Fruit fly (Drosophila melanogaster) whole organism, embryonic: ENCODE measurements around the gene CG45049.

ENCODE experiments used
- B-H1 ChIP-seq: fragments of 200-800 bp; sonication (Bioruptor generic); IDR thresholded peaks from 3 replicates; pipeline ENCODE4 v1.3.6; 2022; ENCODE audit warnings: missing biosample characterization, missing genetic modification characterization
- Bteb2 ChIP-seq: fragments of 200-800 bp; sonication (Bioruptor generic); optimal IDR thresholded peaks from 2 replicates; lab custom pipeline; 2016; ENCODE audit warnings: missing biosample characterization, missing genetic modification characterization
- CG1024 ChIP-seq: fragments of 200-800 bp; sonication (Bioruptor generic); IDR thresholded peaks from 2 replicates; pipeline ENCODE4 v1.3.6; 2022; ENCODE audit warnings: missing biosample characterization, missing genetic modification characterization
- CG12219 ChIP-seq: fragments of 200-800 bp; sonication (Bioruptor generic); optimal IDR thresholded peaks from 3 replicates; lab custom pipeline; 2018; ENCODE audit warnings: missing biosample characterization, mild to moderate bottlenecking, missing genetic modification characterization
- CG13287 ChIP-seq: fragments of 200-800 bp; sonication (Bioruptor generic); IDR thresholded peaks from 2 replicates; pipeline ENCODE4 v1.3.6; 2022; ENCODE audit warnings: missing biosample characterization, missing genetic modification characterization; ENCODE audit not compliant: partially characterized antibody
- CG13296 ChIP-seq: fragments of 200-800 bp; sonication (Bioruptor generic); optimal IDR thresholded peaks from 3 replicates; lab custom pipeline; 2018; ENCODE audit warnings: missing biosample characterization, mild to moderate bottlenecking, missing genetic modification characterization
- CG13775 ChIP-seq: fragments of 200-800 bp; sonication (Bioruptor generic); optimal IDR thresholded peaks from 3 replicates; lab custom pipeline; 2017; ENCODE audit warnings: missing biosample characterization, mild to moderate bottlenecking, missing genetic modification characterization
- CG14441 ChIP-seq: fragments of 200-800 bp; sonication (Bioruptor generic); IDR thresholded peaks from 2 replicates; pipeline ENCODE4 v1.3.6; 2022; ENCODE audit warnings: missing biosample characterization, missing genetic modification characterization
- CG1603 ChIP-seq: fragments of 200-800 bp; sonication (Bioruptor generic); optimal IDR thresholded peaks from 2 replicates; lab custom pipeline; 2019; ENCODE audit warnings: missing biosample characterization, mild to moderate bottlenecking, missing genetic modification characterization, moderate library complexity
- CG16779 ChIP-seq: fragments of 200-800 bp; sonication (Bioruptor generic); IDR thresholded peaks from 2 replicates; pipeline ENCODE4 v1.3.6; 2022; ENCODE audit warnings: missing biosample characterization, missing genetic modification characterization
- CG17385 ChIP-seq: fragments of 200-800 bp; sonication (Bioruptor generic); optimal IDR thresholded peaks from 3 replicates; lab custom pipeline; 2018; ENCODE audit warnings: missing biosample characterization, mild to moderate bottlenecking, missing genetic modification characterization
- CG1792 ChIP-seq: fragments of 200-800 bp; sonication (Bioruptor generic); optimal IDR thresholded peaks from 2 replicates; lab custom pipeline; 2016; ENCODE audit warnings: missing biosample characterization, missing genetic modification characterization
- CG18262 ChIP-seq: fragments of 200-800 bp; optimal IDR thresholded peaks from 3 replicates; lab custom pipeline; 2019; ENCODE audit warnings: missing biosample characterization, mild to moderate bottlenecking, missing genetic modification characterization, moderate library complexity
- CG3995 ChIP-seq: fragments of 200-800 bp; sonication (Bioruptor generic); optimal IDR thresholded peaks from 3 replicates; lab custom pipeline; 2016; ENCODE audit warnings: missing biosample characterization, missing genetic modification characterization
- CG4707 ChIP-seq: fragments of 200-800 bp; sonication (Bioruptor generic); optimal IDR thresholded peaks from 2 replicates; lab custom pipeline; 2018; ENCODE audit warnings: missing biosample characterization, mild to moderate bottlenecking, missing genetic modification characterization, moderate library complexity
- CG4730 ChIP-seq: fragments of 200-800 bp; sonication (Bioruptor generic); IDR thresholded peaks from 2 replicates; pipeline ENCODE4 v1.3.6; 2022; ENCODE audit warnings: missing biosample characterization, missing genetic modification characterization
- CG6272 ChIP-seq: fragments of 200-800 bp; sonication (Bioruptor generic); IDR thresholded peaks from 2 replicates; pipeline ENCODE4 v1.3.6; 2022; ENCODE audit warnings: missing biosample characterization, missing genetic modification characterization
- CG8089 ChIP-seq: fragments of 200-800 bp; sonication (Bioruptor generic); optimal IDR thresholded peaks from 3 replicates; lab custom pipeline; 2016; ENCODE audit warnings: missing biosample characterization, missing genetic modification characterization
- CoRest ChIP-seq: fragments of 200-800 bp; sonication (Bioruptor generic); optimal IDR thresholded peaks from 3 replicates; lab custom pipeline; 2018; ENCODE audit warnings: missing biosample characterization, mild to moderate bottlenecking, missing genetic modification characterization, moderate library complexity
- D19B ChIP-seq: fragments of 200-800 bp; sonication (Bioruptor generic); optimal IDR thresholded peaks from 2 replicates; lab custom pipeline; 2017; ENCODE audit warnings: missing biosample characterization, mild to moderate bottlenecking, missing genetic modification characterization
- Dek ChIP-seq: fragments of 200-800 bp; sonication (Bioruptor generic); optimal IDR thresholded peaks from 3 replicates; lab custom pipeline; 2019; ENCODE audit warnings: missing biosample characterization, mild to moderate bottlenecking, missing genetic modification characterization, moderate library complexity
- Dfd ChIP-seq, 2 experiments: fragments of >200 bp; optimal IDR thresholded peaks; 2 replicates each; lab custom pipeline; 2017; ENCODE audit warnings: missing biosample characterization in 2 of 2, missing genetic modification characterization in 2 of 2
- Ets65A ChIP-seq: fragments of 200-800 bp; sonication (Bioruptor generic); peaks from one replicate; lab custom pipeline; 2016; ENCODE audit warnings: missing biosample characterization, missing genetic modification characterization
- HHEX ChIP-seq: fragments of 200-800 bp; sonication (Bioruptor generic); optimal IDR thresholded peaks from 3 replicates; lab custom pipeline; 2017; ENCODE audit warnings: missing biosample characterization, mild to moderate bottlenecking, missing genetic modification characterization, missing genetic modification reagents
- Hr51 ChIP-seq, 2 experiments: fragments of 200-800 bp; sonication (Bioruptor generic); optimal IDR thresholded peaks; 2 replicates in 1 of 2; 3 replicates in 1 of 2; lab custom pipeline; 2016 to 2018; ENCODE audit warnings: missing biosample characterization in 2 of 2, missing genetic modification characterization in 2 of 2, mild to moderate bottlenecking in 1 of 2, moderate library complexity in 1 of 2
- Hr78 ChIP-seq, 2 experiments: fragments of 200-800 bp in 1 of 2; fragments of >200 bp in 1 of 2; sonication (Bioruptor generic) in 1 of 2; optimal IDR thresholded peaks; 2 replicates each; lab custom pipeline; 2017 to 2019; ENCODE audit warnings: missing biosample characterization in 2 of 2, missing genetic modification characterization in 2 of 2, mild to moderate bottlenecking in 1 of 2, moderate library complexity in 1 of 2
- Lim3 ChIP-seq: fragments of 200-800 bp; sonication (Bioruptor generic); IDR thresholded peaks from 2 replicates; pipeline ENCODE4 v1.3.6; 2022; ENCODE audit warnings: missing biosample characterization, missing genetic modification characterization
- MBD-R2 ChIP-seq: fragments of 200-800 bp; sonication (Bioruptor generic); IDR thresholded peaks from 2 replicates; pipeline ENCODE4 v1.3.6; 2022; ENCODE audit warnings: missing biosample characterization, missing genetic modification characterization
- NC2β ChIP-seq: fragments of 200-800 bp; sonication (Bioruptor generic); optimal IDR thresholded peaks from 2 replicates; lab custom pipeline; 2016; ENCODE audit warnings: missing biosample characterization, missing genetic modification characterization
- Rfx ChIP-seq: fragments of 200-800 bp; sonication (Bioruptor generic); IDR thresholded peaks from 2 replicates; pipeline ENCODE4 v1.3.6; 2022; ENCODE audit warnings: missing biosample characterization, missing genetic modification characterization
- Sox102F ChIP-seq: fragments of 200-800 bp; sonication (Bioruptor generic); optimal IDR thresholded peaks from 2 replicates; lab custom pipeline; 2018; ENCODE audit warnings: missing biosample characterization, mild to moderate bottlenecking, missing genetic modification characterization, moderate library complexity
- al ChIP-seq: fragments of 200-800 bp; sonication (Bioruptor generic); IDR thresholded peaks from 2 replicates; pipeline ENCODE4 v1.3.6; 2022; ENCODE audit warnings: missing biosample characterization, missing genetic modification characterization
- ato ChIP-seq: fragments of 200-800 bp; sonication (Bioruptor generic); IDR thresholded peaks from 2 replicates; pipeline ENCODE4 v1.3.6; 2022; ENCODE audit warnings: missing biosample characterization, missing genetic modification characterization; ENCODE audit not compliant: partially characterized antibody
- bcd ChIP-seq: fragments of 200-800 bp; sonication (Bioruptor generic); optimal IDR thresholded peaks from 2 replicates; lab custom pipeline; 2017; ENCODE audit warnings: missing biosample characterization, mild to moderate bottlenecking, missing genetic modification characterization
- croc ChIP-seq: fragments of 200-800 bp; sonication (Bioruptor generic); conservative IDR thresholded peaks from 3 replicates; pipeline ENCODE4 v1.3.6; 2022; ENCODE audit warnings: missing biosample characterization, missing genetic modification characterization
- crol ChIP-seq: fragments of 200-800 bp; sonication (Bioruptor generic); IDR thresholded peaks from 2 replicates; pipeline ENCODE4 v1.3.6; 2022; ENCODE audit warnings: missing biosample characterization, missing genetic modification characterization
- fru ChIP-seq: fragments of >200 bp; optimal IDR thresholded peaks from 2 replicates; lab custom pipeline; 2017
- gem ChIP-seq: fragments of 200-800 bp; sonication (Bioruptor generic); optimal IDR thresholded peaks from 2 replicates; lab custom pipeline; 2019; ENCODE audit warnings: missing biosample characterization, mild to moderate bottlenecking, missing genetic modification characterization, moderate library complexity
- grau ChIP-seq: fragments of 200-800 bp; optimal IDR thresholded peaks from 3 replicates; lab custom pipeline; 2019; ENCODE audit warnings: missing biosample characterization, mild to moderate bottlenecking, missing genetic modification characterization, moderate library complexity
- gsb-n ChIP-seq: fragments of 200-800 bp; sonication (Bioruptor generic); optimal IDR thresholded peaks from 3 replicates; lab custom pipeline; 2018; ENCODE audit warnings: missing biosample characterization, mild to moderate bottlenecking, missing genetic modification characterization
- insv ChIP-seq, 2 experiments: fragments of 200-800 bp; sonication (Bioruptor generic); optimal IDR thresholded peaks; 3 replicates each; lab custom pipeline; 2016 to 2018; ENCODE audit warnings: missing biosample characterization in 2 of 2, missing genetic modification characterization in 2 of 2
- lola ChIP-seq, 3 experiments: fragments of >200 bp in 2 of 3; fragments of 200-800 bp in 1 of 3; sonication (Bioruptor generic) in 1 of 3; optimal IDR thresholded peaks; 2 replicates each; lab custom pipeline; 2017 to 2019; ENCODE audit warnings: missing biosample characterization in 3 of 3, missing genetic modification characterization in 3 of 3, mild to moderate bottlenecking in 1 of 3, moderate library complexity in 1 of 3
- mld ChIP-seq: fragments of 200-800 bp; sonication (Bioruptor generic); IDR thresholded peaks from 3 replicates; pipeline ENCODE4 v1.3.6; 2022; ENCODE audit warnings: missing biosample characterization, missing genetic modification characterization; ENCODE audit not compliant: partially characterized antibody
- odd ChIP-seq: fragments of 200-800 bp; sonication (Bioruptor generic); optimal IDR thresholded peaks from 2 replicates; lab custom pipeline; 2017; ENCODE audit warnings: missing biosample characterization, mild to moderate bottlenecking, missing genetic modification characterization
- pzg ChIP-seq: fragments of 200-800 bp; sonication (Bioruptor generic); optimal IDR thresholded peaks from 3 replicates; lab custom pipeline; 2018; ENCODE audit warnings: missing biosample characterization, mild to moderate bottlenecking, missing genetic modification characterization, moderate library complexity
- sens-2 ChIP-seq: fragments of 200-800 bp; sonication (Bioruptor generic); IDR thresholded peaks from 2 replicates; pipeline ENCODE4 v1.3.6; 2022; ENCODE audit warnings: missing biosample characterization, missing genetic modification characterization
- sug ChIP-seq: fragments of 200-800 bp; optimal IDR thresholded peaks from 2 replicates; lab custom pipeline; 2019; ENCODE audit warnings: missing biosample characterization, mild to moderate bottlenecking, missing genetic modification characterization, moderate library complexity
- vfl ChIP-seq: fragments of 200-800 bp; sonication (Bioruptor generic); optimal IDR thresholded peaks from 2 replicates; lab custom pipeline; 2016; ENCODE audit warnings: missing biosample characterization, missing genetic modification characterization
- zen2 ChIP-seq: fragments of 200-800 bp; sonication (Bioruptor generic); IDR thresholded peaks from 3 replicates; pipeline ENCODE4 v1.3.6; 2022; ENCODE audit warnings: missing biosample characterization, missing genetic modification characterization; ENCODE audit not compliant: partially characterized antibody

The CG45049 gene

DNA sequence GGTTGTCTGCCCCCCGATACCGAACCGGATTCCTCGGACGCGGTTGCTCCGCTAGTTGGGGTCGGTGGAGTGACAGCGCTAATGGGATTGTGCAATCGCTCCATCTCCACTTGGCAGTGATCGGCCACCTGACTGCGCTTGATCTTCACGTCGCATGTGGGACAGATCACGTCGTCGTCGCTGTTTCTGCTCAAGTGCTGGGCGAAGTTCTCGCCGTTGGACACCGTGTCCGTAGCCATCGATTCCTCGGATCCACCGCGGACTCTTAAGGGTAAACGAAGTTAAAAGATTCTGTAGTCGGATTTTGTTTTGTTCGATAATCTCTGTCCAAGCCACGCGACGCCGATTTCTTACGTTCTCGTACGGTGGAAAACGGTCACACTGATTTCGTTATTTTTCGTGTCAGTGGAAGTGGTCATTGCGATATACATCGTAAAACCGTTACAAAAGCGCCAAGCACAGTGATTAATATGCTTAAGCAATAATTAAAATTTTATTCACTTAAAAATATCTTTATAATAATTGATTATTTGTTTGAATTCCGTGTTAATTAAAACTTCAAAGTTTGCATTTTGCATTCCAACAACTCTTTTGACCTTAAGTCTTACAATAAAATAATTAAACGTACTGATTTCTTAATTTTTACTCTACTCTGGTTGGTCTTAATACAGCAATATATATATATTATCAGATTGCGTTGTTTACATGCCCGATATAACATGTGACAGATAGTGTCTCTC lies 566 bp upstream of the CG45049 start, which contains the start of gene RNF220 (continued):
- TF ChIP-seq zen2 (GFP tag; lab: Robert Waterston, UW) (peak; percentile 60), Ets65A (GFP tag; lab: Kevin White, UChicago) (peak; percentile 67), Hr78 (GFP tag; optimal IDR thresholded peaks at IDR 0.05; lab: Kevin White, UChicago) (no peak), CG4730 (GFP tag; lab: Robert Waterston, UW) (no peak), lola (GFP tag; optimal IDR thresholded peaks at IDR 0.05; lab: Kevin White, UChicago) (peak in 1 of 3 experiments; percentile 16), gem (tag; lab: Kevin White, UChicago) (peak; percentile 49), CG17385 (GFP tag; lab: Kevin White, UChicago) (peak; percentile 12), Lim3 (GFP tag; lab: Robert Waterston, UW) (no peak), sug (tag; lab: Kevin White, UChicago) (no peak), grau (tag; lab: Kevin White, UChicago) (peak; percentile 33), crol (GFP tag; lab: Robert Waterston, UW) (no peak), NC2β (no peak), CG18262 (tag; lab: Kevin White, UChicago) (peak; percentile 30), gsb-n (tag; lab: Kevin White, UChicago) (no peak), Dfd (GFP tag; optimal IDR thresholded peaks at IDR 0.05; lab: Kevin White, UChicago) (no peak), vfl (GFP tag; lab: Kevin White, UChicago) (no peak), CG3995 (peak; percentile 93), D19B (no peak), CG8089 (GFP tag; lab: Kevin White, UChicago) (no peak), CG1792 (GFP tag; lab: Kevin White, UChicago) (no peak), Rfx (GFP tag; lab: Robert Waterston, UW) (peak; percentile 38; the same call in 1 of the 2 replicates), CG13775 (GFP tag; lab: Kevin White, UChicago) (peak; percentile 32), pzg (GFP tag; lab: Kevin White, UChicago) (peak; percentile 51), HHEX (GFP tag; lab: Kevin White, UChicago) (no peak), ato (GFP tag; lab: Robert Waterston, UW) (peak; percentile 47), odd (GFP tag; lab: Kevin White, UChicago) (no peak), al (no peak), Dek (tag; lab: Kevin White, UChicago) (peak; percentile 40), fru (lab: Kevin White, UChicago) (no peak), bcd (GFP tag; lab: Kevin White, UChicago) (peak; percentile 28), Bteb2 (GFP tag; lab: Kevin White, UChicago) (no peak), CG1603 (tag; lab: Kevin White, UChicago) (peak; percentile 41), croc (no peak), CG12219 (GFP tag; lab: Kevin White, UChicago) (no peak), CG16779 (no peak), CoRest (peak; percentile 55), CG13296 (GFP tag; lab: Kevin White, UChicago) (no peak), sens-2 (no peak), CG4707 (no peak), CG14441 (GFP tag; lab: Robert Waterston, UW) (0 out of 2 replicates have a peak, but pooled peaks have one; percentile 4), CG6272 (peak; percentile 24; the same call in 1 of the 2 replicates), mld (peak; percentile 58; the same call in 1 of the 3 replicates), insv (GFP tag; optimal IDR thresholded peaks at IDR 0.05; lab: Kevin White, UChicago) (no peak), B-H1 (GFP tag; lab: Robert Waterston, UW) (no peak), Sox102F (GFP tag; lab: Kevin White, UChicago) (peak; percentile 5), CG13287 (peak; percentile 70), MBD-R2 (GFP tag; lab: Robert Waterston, UW) (peak; percentile 45), Hr51 (GFP tag; optimal IDR thresholded peaks at IDR 0.05; lab: Kevin White, UChicago) (peak in 1 of 2 experiments; percentile 31), CG1024 (no peak)
